Worm (Caenorhabditis elegans) whole organism, L4/young adult: ENCODE data around the gene jamp-1.
A peak's percentile ranks its signal among the peaks of the same experiment; 100 is the strongest.
"Not testable (repeated sequence)": the region's sequence is repeated elsewhere in the genome, so short reads cannot be mapped to it uniquely, and the experiment has no call there.

Experiments
- W03F9.2 ChIP-seq: fragments of 150-350 bp; optimal IDR thresholded peaks from 2 replicates; lab custom pipeline; 2014; ENCODE audit warnings: missing biosample characterization, missing genetic modification characterization
- dao-5 ChIP-seq: sonication (generic microtip); optimal IDR thresholded peaks from 2 replicates; lab custom pipeline; 2016; ENCODE audit warnings: missing genotype, missing genetic modification characterization, moderate library complexity, missing compliant biosample characterization
- him-1 ChIP-seq: sonication (generic microtip); optimal IDR thresholded peaks from 2 replicates; lab custom pipeline; 2016; ENCODE audit warnings: missing genotype, missing genetic modification reagents, missing genetic modification characterization, missing compliant biosample characterization

jamp-1 gene

ce11 chrV:6044448-6044847, 6.6 kb downstream of the jamp-1 start:
- TF ChIP-seq him-1 (tag; lab: Kevin White, UChicago) (no peak), dao-5 (no peak), W03F9.2 (no peak)

DNA sequence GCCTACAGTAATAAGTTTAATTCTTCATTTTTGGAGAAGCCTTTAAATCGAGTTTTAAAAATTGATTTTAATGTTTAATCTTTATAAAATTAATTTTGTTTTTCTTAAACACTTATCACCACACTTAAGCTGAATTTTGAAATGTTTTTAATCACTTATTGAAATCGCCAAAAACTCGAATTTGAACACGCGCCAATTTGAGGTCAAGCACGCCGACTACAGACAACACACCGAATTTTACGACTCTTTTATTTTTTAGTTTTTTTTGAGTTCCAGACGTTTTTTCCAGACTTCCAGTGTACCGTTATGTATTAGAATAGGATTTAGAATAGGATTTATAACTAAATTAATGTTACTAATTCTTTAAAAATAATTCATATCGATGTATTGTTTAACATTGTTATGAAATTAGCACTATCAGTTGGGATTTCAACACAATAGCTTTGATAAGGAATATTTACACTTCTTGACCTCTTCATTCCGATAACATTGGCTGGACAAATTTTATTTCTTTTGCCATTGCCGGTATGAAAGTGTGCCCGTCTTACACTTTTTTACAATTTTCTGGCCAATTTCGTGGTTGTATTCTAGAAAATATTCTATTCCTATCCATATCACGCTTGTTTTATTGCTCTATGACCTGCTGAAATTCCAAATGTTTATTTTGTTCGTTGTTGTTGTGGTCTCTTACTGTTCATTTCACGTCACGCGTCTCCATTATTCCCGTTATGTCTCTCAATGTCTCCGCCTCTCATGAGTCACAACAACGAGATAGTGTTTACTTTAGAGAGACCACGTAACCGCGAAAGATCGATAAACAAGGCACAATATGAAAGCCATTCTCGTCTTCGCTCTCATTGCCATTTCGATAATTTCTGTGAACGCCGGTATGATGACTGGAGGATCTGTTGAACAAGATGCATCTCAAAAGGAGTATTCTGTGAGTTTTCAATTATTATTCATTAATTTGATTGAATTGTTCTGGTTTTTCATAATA, 7.5 kb downstream of the jamp-1 start, which contains the start of gene cpi-2:
cpi-2 (plus strand) TSS at position 788 of the 997 bp plus-strand sequence.
- TF ChIP-seq him-1 (tag; lab: Kevin White, UChicago), result no peak
- no peak for TF ChIP-seq dao-5
- TF ChIP-seq W03F9.2, result no peak

DNA sequence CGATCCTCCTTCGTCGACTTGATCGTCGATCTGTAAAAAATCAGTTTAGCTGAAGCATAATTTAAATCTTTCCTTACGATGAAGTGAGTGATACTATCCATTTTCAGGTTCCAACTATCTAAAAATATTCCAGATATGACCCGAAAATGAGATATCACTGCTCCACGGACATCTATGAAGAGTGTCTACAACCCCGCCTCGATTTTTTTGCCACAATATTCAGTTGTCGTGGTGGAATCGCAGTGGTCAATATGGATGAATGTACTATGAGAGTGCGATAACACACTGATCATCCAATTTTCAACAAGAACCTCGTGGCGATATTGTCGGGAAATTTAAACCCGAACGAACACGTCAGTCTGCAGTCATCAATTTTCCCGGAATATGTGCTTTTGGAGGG, 9.7 kb downstream of the jamp-1 start, which contains the start of gene R01B10.2:
R01B10.2 (minus strand) TSS at position 101 of the 400 bp plus-strand sequence.
- TF ChIP-seq dao-5 (no peak), him-1 (tag; lab: Kevin White, UChicago) (no peak), W03F9.2 (no peak)

DNA sequence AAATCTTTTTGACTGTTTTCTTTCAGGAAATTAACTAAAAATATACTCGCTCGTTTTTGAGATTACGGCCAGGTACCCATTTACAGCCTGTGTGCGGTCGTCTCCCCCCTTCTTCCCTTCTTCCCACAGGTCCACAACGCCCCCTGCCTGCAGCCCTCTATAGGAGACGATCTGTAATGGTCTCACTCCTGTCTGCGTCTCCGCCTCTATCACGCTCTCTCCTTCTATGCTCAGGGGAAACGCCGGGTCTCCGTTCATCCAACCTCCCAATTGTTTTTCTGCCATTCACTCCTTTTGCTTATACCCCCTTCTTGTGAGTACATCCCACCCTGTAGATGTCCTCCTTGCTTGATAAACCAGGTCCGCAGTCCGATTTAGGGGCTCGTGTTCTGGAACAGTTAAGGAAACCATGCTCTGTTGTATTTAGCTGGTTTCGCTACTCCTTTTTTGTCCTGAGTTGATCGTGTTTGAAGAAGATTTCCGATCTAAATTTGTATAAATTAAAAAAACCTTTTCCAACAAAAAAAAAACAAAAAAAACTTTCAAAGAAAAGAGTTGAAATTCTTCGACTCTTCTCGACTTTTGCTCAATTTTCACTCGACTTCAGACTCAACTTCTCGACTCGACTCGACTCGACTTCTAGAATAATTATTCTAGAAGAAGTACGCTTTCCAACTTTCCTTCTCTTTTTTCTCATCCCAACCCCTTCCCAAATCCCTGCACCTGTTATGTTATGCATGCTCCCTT, 12.5 kb downstream of the jamp-1 start, which contains the start of gene F29G9.1:
F29G9.1 (plus strand) TSS at position 697 of the 747 bp plus-strand sequence.
- TF ChIP-seq W03F9.2; dao-5; him-1 (tag; lab: Kevin White, UChicago): not testable (repeated sequence)

DNA sequence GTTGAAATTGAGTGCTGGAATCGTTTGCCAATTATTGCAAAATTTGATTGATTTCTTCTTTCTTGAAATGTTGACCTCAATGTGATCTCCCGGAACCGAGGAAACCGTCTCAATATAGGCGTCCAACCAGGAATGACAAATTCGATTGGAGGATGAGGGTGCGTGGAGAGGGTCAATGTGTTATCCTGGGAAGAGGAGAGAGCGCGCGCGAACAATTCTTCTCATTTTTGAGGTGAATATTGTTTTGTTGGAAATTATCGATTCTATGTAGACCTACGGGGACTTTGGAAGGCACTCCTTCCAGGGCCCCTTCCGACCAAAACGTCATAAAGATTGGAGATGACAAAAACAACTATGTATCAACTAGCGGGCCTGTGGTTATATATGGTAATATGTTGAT, 14.5 kb downstream of the jamp-1 start:
- TF ChIP-seq him-1 (tag; lab: Kevin White, UChicago) (no peak), W03F9.2 (no peak), dao-5 (no peak)

DNA sequence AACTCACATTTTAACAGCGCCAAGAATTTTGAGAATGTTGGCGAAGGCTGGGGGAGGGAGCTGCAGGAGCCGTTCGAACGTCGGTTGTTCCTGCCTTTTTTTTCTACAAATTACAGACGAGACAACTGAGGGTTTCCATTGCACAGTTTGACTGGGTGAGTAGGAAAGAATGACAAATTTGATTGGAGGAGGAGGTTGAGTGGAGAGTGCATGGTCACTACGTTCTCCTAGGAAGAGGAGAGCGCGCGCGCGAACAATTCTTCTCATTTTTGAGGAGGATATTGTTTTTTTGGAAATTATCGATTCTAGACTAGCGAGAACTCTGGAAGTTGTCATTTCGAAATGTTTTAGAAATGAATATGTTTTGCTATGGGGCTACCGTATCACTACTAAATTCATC, 16.3 kb downstream of the jamp-1 start, which contains the start of gene dhs-17:
dhs-17 (minus strand) TSS at position 101 of the 400 bp plus-strand sequence.
- TF ChIP-seq him-1 (tag; lab: Kevin White, UChicago), result no peak
- no peak for TF ChIP-seq dao-5
- TF ChIP-seq W03F9.2, result no peak

ce11 chrV:6033512-6033911, 17.5 kb downstream of the jamp-1 start:
- no peak for TF ChIP-seq him-1 (tag; lab: Kevin White, UChicago)
- TF ChIP-seq W03F9.2, result no peak
- TF ChIP-seq dao-5, result no peak

DNA sequence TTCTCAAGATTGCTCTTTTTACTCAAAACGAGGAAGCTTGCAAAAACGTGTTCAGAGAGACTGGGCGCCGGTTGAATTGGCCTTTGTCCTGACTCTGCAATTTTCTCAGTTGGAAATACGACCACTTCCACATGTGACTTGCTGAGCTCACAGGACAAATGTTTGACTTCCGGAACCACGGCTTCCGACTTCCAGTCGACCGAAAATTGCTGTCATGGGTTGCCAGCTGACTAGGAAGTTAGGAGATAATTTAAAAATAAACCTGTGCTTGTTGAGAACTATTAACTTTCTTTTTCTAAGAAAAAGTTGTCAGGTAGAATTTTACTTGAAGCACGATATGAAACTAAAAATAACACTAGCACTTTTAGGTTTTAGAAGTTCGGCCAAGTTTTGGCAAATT, 19.5 kb downstream of the jamp-1 start:
- no peak for TF ChIP-seq him-1 (tag; lab: Kevin White, UChicago)
- TF ChIP-seq W03F9.2, result no peak
- no peak for TF ChIP-seq dao-5

- TF ChIP-seq him-1 (tag; lab: Kevin White, UChicago) (peak; percentile 48), dao-5 (no peak)
These were observed 20.5 kb downstream of the jamp-1 start for ce11 chrV:6030559-6030975.

DNA sequence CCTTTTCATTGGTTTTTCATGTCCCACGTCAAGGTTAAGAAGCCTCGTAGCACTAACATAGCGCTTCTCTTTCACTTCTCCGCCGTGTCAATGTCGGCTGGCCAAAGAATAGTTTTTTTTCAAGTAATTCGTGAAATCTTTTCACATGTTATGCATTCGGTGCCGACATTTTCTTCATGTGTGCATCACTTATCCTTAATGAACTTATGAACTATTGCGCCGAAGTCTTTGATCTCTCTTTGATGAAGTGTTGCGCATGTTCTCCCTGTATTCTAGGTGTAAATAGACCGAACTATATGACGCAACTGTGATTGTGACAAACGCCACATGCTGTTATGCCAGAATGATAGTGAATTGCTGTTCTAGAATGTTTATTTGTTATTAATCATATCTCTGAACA, 29.0 kb downstream of the jamp-1 start:
- TF ChIP-seq him-1 (tag; lab: Kevin White, UChicago) (no peak), W03F9.2 (no peak), dao-5 (no peak)

- TF ChIP-seq W03F9.2, result no peak
- TF ChIP-seq him-1 (tag; lab: Kevin White, UChicago), result no peak
- no peak for TF ChIP-seq dao-5
These were observed 32.1 kb downstream of the jamp-1 start, which contains the start of gene picc-1 for ce11 chrV:6018944-6019450. picc-1 (plus strand) TSS chrV:6018994.

- peak; percentile 90 for TF ChIP-seq W03F9.2
- no peak for TF ChIP-seq him-1 (tag; lab: Kevin White, UChicago)
- TF ChIP-seq dao-5, result no peak
These were observed 33.4 kb downstream of the jamp-1 start, which contains the start of the genes rpt-2 and aps-1 for ce11 chrV:6017630-6018029. rpt-2 (minus strand) TSS chrV:6017669. aps-1 (plus strand) TSS chrV:6017970.

- no peak for TF ChIP-seq dao-5
- no peak for TF ChIP-seq him-1 (tag; lab: Kevin White, UChicago)
- TF ChIP-seq W03F9.2, result no peak
These were observed 35.0 kb downstream of the jamp-1 start for ce11 chrV:6016097-6016496.

DNA sequence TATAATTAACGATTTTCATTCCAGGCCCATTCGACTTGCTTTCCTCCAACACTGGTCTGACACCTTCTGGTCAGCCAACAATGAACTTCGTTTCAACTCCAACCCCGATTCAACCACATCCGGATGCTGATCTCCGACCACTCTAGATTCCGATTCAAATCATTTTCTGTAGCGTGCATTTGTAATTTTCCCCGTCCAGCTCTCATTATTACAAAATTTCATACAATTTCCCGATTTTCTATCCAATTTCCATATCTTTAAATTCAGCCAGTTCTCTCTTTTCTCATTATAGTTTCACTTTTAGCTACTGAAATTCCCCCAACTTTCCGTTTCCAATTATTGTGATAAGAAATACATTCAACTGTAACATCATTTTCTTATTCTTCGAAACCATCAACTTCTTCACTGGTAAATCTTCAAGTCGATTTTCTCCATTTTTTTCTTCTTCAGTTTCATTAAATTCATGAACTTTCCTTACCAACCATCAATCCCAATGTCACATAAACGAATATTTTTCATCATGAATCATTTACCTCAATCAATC, 35.4 kb downstream of the jamp-1 start:
- no peak for TF ChIP-seq dao-5
- TF ChIP-seq W03F9.2, result no peak
- no peak for TF ChIP-seq him-1 (tag; lab: Kevin White, UChicago)
